Fruit fly (Drosophila melanogaster): ENCODE measurements around the gene CG44837.

- TF ChIP-seq dmrt93B (GFP tag; optimal IDR thresholded peaks at IDR 0.05) (no peak), woc (GFP tag; optimal IDR thresholded peaks at IDR 0.05) (no peak), Rel (GFP tag; optimal IDR thresholded peaks at IDR 0.05) (no peak), Rel (tag; optimal IDR thresholded peaks at IDR 0.05) (peak; percentile 12), h (GFP tag; optimal IDR thresholded peaks at IDR 0.05) (no peak), br (GFP tag; optimal IDR thresholded peaks at IDR 0.05) (no peak), Hr78 (GFP tag; optimal IDR thresholded peaks at IDR 0.05) (no peak), CrebA (GFP tag; optimal IDR thresholded peaks at IDR 0.05; ENCODE audit: borderline replicate concordance) (no peak), N (GFP tag; optimal IDR thresholded peaks at IDR 0.05) (no peak), ey (GFP tag; optimal IDR thresholded peaks at IDR 0.05) (no peak)
These were observed 113.0 kb downstream of the CG44837 start, which contains the start of gene CG32095 for dm6 chr3L:11825560-11826153.
